Fruit fly (Drosophila melanogaster): ENCODE measurements around the gene CG8149.

Gene CG8149

dm6 chr3R:9496748-9497147 lies 7.7 kb upstream of the CG8149 start (continued):
- TF ChIP-seq cyc (GFP tag; optimal IDR thresholded peaks at IDR 0.05) (peak; percentile 50), spab (GFP tag; optimal IDR thresholded peaks at IDR 0.05) (no peak), esn (GFP tag; optimal IDR thresholded peaks at IDR 0.05) (peak; percentile 70), Blimp-1 (GFP tag; optimal IDR thresholded peaks at IDR 0.05) (no peak), CG3919 (GFP tag; optimal IDR thresholded peaks at IDR 0.05) (no peak), pdm3 (GFP tag; optimal IDR thresholded peaks at IDR 0.05) (peak; percentile 26), CG8632 (GFP tag; optimal IDR thresholded peaks at IDR 0.05) (no peak), Eip93F (GFP tag; optimal IDR thresholded peaks at IDR 0.05) (peak; percentile 8), CG4318 (GFP tag; optimal IDR thresholded peaks at IDR 0.05) (no peak), Hr39 (GFP tag; optimal IDR thresholded peaks at IDR 0.05) (peak; percentile 68), dac (GFP tag; optimal IDR thresholded peaks at IDR 0.05) (no peak), CG11762 (GFP tag; optimal IDR thresholded peaks at IDR 0.05; ENCODE audit: insufficient read depth) (no peak), salr (GFP tag; optimal IDR thresholded peaks at IDR 0.05) (no peak), CG3032 (tag; optimal IDR thresholded peaks at IDR 0.05) (peak; percentile 61), CG8319 (GFP tag; optimal IDR thresholded peaks at IDR 0.05) (no peak), svp (GFP tag) (peak; percentile 71), vri (GFP tag; optimal IDR thresholded peaks at IDR 0.05) (peak; percentile 34), eg (GFP tag; IDR thresholded peaks at IDR 0.05) (no peak), lz (GFP tag; optimal IDR thresholded peaks at IDR 0.05) (peak; percentile 78), Ets21C (GFP tag; optimal IDR thresholded peaks at IDR 0.05) (peak; percentile 31), Eip78C (GFP tag) (peak; percentile 80), Sox15 (GFP tag; optimal IDR thresholded peaks at IDR 0.05) (peak; percentile 33), CG6276 (GFP tag; optimal IDR thresholded peaks at IDR 0.05) (no peak)

DNA sequence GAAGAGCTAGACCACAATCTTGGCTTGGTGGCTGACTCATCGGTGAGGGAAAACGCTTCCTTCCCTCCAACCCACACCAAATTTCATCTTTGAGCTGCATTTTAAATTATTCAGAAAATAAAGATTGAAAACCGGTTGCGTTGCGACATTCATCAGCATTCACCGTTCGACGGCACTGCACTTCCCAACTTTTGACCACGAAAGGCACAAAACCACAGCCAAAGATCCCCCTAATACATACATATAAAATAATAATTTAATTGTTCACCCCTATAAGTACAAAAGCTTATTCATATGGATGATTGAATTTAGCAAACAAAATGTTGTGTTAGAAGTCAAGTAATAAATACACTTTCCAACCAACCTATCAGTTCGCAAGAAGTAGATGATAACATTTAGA lies 5.2 kb upstream of the CG8149 start:
- TF ChIP-seq svp (GFP tag) (peak; percentile 65), Sox102F (GFP tag; optimal IDR thresholded peaks at IDR 0.05) (no peak), cyc (GFP tag; optimal IDR thresholded peaks at IDR 0.05) (no peak)

DNA sequence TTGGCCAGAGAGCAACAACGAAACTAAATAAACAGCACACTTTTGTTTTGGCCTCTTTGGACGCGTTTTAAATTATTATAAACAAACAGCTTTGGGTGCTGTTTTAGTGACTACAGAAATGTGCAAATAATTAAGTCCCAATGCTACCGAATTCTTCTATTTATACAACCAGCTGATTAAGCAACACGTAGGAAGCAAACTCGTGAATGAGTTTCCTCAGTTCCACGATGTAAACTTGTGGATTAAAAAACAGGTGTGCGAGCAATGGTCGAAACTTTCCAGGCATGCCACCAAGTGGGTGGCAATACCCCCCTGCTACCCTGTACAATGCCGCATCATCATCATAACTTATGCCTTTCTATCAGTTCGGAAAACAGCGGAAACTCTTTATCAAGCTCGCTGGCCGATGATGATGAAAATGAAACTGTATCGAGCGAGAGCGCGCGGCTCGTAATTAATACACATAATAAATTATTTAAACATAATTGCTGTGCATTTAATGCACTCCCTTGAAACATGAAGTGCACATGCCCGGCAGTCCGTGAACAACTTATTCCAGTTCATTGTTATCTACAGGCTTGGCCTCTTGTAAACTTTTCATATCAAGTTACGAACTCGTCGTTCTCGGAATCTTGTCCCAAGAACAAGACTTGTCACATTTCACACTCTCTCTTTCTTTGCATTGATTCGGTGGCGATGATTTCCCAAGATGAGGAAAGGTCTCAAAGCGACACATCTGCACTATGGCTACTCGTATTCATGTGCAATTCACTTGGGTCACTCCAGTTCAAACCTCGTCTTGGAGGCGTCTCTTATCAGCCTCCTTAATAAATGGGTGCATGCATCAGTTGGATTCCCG lies 4.0 kb upstream of the CG8149 start:
- peak; percentile 7 for TF ChIP-seq Eip75B (GFP tag; optimal IDR thresholded peaks at IDR 0.05)
- peak; percentile 56 for TF ChIP-seq Eip78C (GFP tag)
- TF ChIP-seq fd85E (GFP tag; optimal IDR thresholded peaks at IDR 0.05) = no peak
- TF ChIP-seq net (GFP tag; optimal IDR thresholded peaks at IDR 0.05) = no peak
- peak; percentile 94 for TF ChIP-seq svp (GFP tag)
- TF ChIP-seq eg (GFP tag; IDR thresholded peaks at IDR 0.05) = 0 out of 3 replicates have a peak, but pooled peaks have one; percentile 19
- 0 out of 3 replicates have a peak, but pooled peaks have one; percentile 27 for TF ChIP-seq CG6163 (GFP tag; IDR thresholded peaks at IDR 0.05)

- TF ChIP-seq CG4318 (GFP tag; optimal IDR thresholded peaks at IDR 0.05) (no peak), Eip78C (GFP tag) (peak; percentile 52), ss (GFP tag; optimal IDR thresholded peaks at IDR 0.05) (peak in 1 of 2 experiments; percentile 16), CG11294 (GFP tag; IDR thresholded peaks at IDR 0.05) (no peak), Ets96B (tag; optimal IDR thresholded peaks at IDR 0.05) (no peak), Gug (GFP tag; IDR thresholded peaks at IDR 0.05) (no peak), CG8632 (GFP tag; optimal IDR thresholded peaks at IDR 0.05) (no peak), CG6808 (GFP tag; optimal IDR thresholded peaks at IDR 0.05) (no peak), vri (GFP tag; optimal IDR thresholded peaks at IDR 0.05) (no peak), CG32006 (GFP tag; optimal IDR thresholded peaks at IDR 0.05) (no peak), dac (GFP tag; optimal IDR thresholded peaks at IDR 0.05) (no peak), CG11762 (GFP tag; optimal IDR thresholded peaks at IDR 0.05; ENCODE audit: insufficient read depth) (no peak), Lpt (GFP tag; optimal IDR thresholded peaks at IDR 0.05) (no peak), dsx (GFP tag; optimal IDR thresholded peaks at IDR 0.05; ENCODE audit: poor library complexity, severe bottlenecking) (peak; percentile 68), svp (GFP tag) (peak; percentile 82), salr (GFP tag; optimal IDR thresholded peaks at IDR 0.05) (no peak), Sox102F (GFP tag; optimal IDR thresholded peaks at IDR 0.05) (no peak), CG34406 (GFP tag; optimal IDR thresholded peaks at IDR 0.05) (no peak), cyc (GFP tag; optimal IDR thresholded peaks at IDR 0.05) (no peak), fd85E (GFP tag; optimal IDR thresholded peaks at IDR 0.05) (no peak), topi (GFP tag; optimal IDR thresholded peaks at IDR 0.05) (no peak), Met (GFP tag; optimal IDR thresholded peaks at IDR 0.05) (no peak), CG8119 (GFP tag; IDR thresholded peaks at IDR 0.05) (no peak), Sox14 (GFP tag; optimal IDR thresholded peaks at IDR 0.05) (no peak)
These were observed 2.7 kb upstream of the CG8149 start for dm6 chr3R:9501489-9502415.

Measured in whole organism, prepupa.